Worm (Caenorhabditis elegans) whole organism, dauer: ENCODE results near the gene alr-1.

ENCODE experiments used
- unc-62 ChIP-seq: sonication (generic microtip); optimal IDR thresholded peaks from 2 replicates; lab custom pipeline; 2017; ENCODE audit warnings: missing biosample characterization, missing genetic modification reagents, missing genetic modification characterization

alr-1 gene

ce11 chrX:11125520-11125919 lies at the start of gene alr-1:
Gene alr-1 (minus strand): TSS chrX:11125620.
- no peak for TF ChIP-seq unc-62 (GFP tag; lab: Kevin White, UChicago)

- no peak for TF ChIP-seq unc-62 (GFP tag; lab: Kevin White, UChicago)
Observed at ce11 chrX:11162778-11163584, 37.6 kb upstream of the alr-1 start.

ce11 chrX:11160537-11160936 lies 35.1 kb upstream of the alr-1 start, which contains the start of gene C05C9.1:
Gene C05C9.1 (plus strand): TSS chrX:11160837.
- no peak for TF ChIP-seq unc-62 (GFP tag; lab: Kevin White, UChicago)

ce11 chrX:11152720-11153119 lies 27.3 kb upstream of the alr-1 start, which contains the start of the genes C05C9.3 and C05C9.2:
Gene C05C9.3 (minus strand): TSS chrX:11152820.
Gene C05C9.2 (plus strand): TSS chrX:11153065.
- TF ChIP-seq unc-62 (GFP tag; lab: Kevin White, UChicago): no peak

ce11 chrX:11151494-11151893 lies 26.1 kb upstream of the alr-1 start:
- no peak for TF ChIP-seq unc-62 (GFP tag; lab: Kevin White, UChicago)

- no peak for TF ChIP-seq unc-62 (GFP tag; lab: Kevin White, UChicago)
Observed at ce11 chrX:11137632-11138031, 12.2 kb upstream of the alr-1 start.

ce11 chrX:11136988-11137387 lies 11.6 kb upstream of the alr-1 start:
- no peak for TF ChIP-seq unc-62 (GFP tag; lab: Kevin White, UChicago)

ce11 chrX:11134750-11135394 lies 9.5 kb upstream of the alr-1 start:
- no peak for TF ChIP-seq unc-62 (GFP tag; lab: Kevin White, UChicago)

- no peak for TF ChIP-seq unc-62 (GFP tag; lab: Kevin White, UChicago)
Observed at ce11 chrX:11132260-11132659, 6.8 kb upstream of the alr-1 start.

ce11 chrX:11126259-11126658 lies 839 bp upstream of the alr-1 start:
- no peak for TF ChIP-seq unc-62 (GFP tag; lab: Kevin White, UChicago)

ce11 chrX:11123998-11124397 lies 1.4 kb downstream of the alr-1 start:
- no peak for TF ChIP-seq unc-62 (GFP tag; lab: Kevin White, UChicago)

- no peak for TF ChIP-seq unc-62 (GFP tag; lab: Kevin White, UChicago)
Observed at ce11 chrX:11122412-11122811, 3.0 kb downstream of the alr-1 start.

- TF ChIP-seq unc-62 (GFP tag; lab: Kevin White, UChicago): no peak
Observed at ce11 chrX:11120808-11121207, 4.6 kb downstream of the alr-1 start, which contains the start of gene R08B4.3. Gene R08B4.3 (minus strand): TSS chrX:11121005.

ce11 chrX:11116723-11117122 lies 8.7 kb downstream of the alr-1 start, which contains the start of gene nlp-66:
Gene nlp-66 (minus strand): TSS chrX:11116823.
- TF ChIP-seq unc-62 (GFP tag; lab: Kevin White, UChicago): no peak

ce11 chrX:11114420-11114819 lies 11.0 kb downstream of the alr-1 start:
- TF ChIP-seq unc-62 (GFP tag; lab: Kevin White, UChicago): no peak

- TF ChIP-seq unc-62 (GFP tag; lab: Kevin White, UChicago): no peak
Observed at ce11 chrX:11109200-11109599, 16.2 kb downstream of the alr-1 start, which contains the start of gene grd-1. Gene grd-1 (plus strand): TSS chrX:11109440.
